Worm (Caenorhabditis elegans) whole organism, L3 larva: ENCODE data around the gene C37C3.12.

ENCODE experiments used
- ama-1 ChIP-seq: fragments of 150-350 bp; optimal IDR thresholded peaks from 2 replicates; lab custom pipeline; 2018
- ceh-82 ChIP-seq: fragments of 150-350 bp; optimal IDR thresholded peaks from 2 replicates; lab custom pipeline; 2014; ENCODE audit warnings: missing biosample characterization, missing genetic modification characterization
- egl-27 ChIP-seq: sonication (generic microtip); optimal IDR thresholded peaks from 4 replicates; lab custom pipeline; 2017; ENCODE audit warnings: missing biosample characterization, missing genetic modification reagents, missing genetic modification characterization
- elt-1 ChIP-seq: fragments of 150-350 bp; optimal IDR thresholded peaks from 2 replicates; lab custom pipeline; 2014; ENCODE audit warnings: missing biosample characterization, missing genetic modification characterization
- fos-1 ChIP-seq: fragments of 150-350 bp; optimal IDR thresholded peaks from 2 replicates; lab custom pipeline; 2014; ENCODE audit warnings: missing biosample characterization, missing genetic modification characterization
- nhr-12 ChIP-seq: fragments of 150-350 bp; optimal IDR thresholded peaks from 2 replicates; lab custom pipeline; 2014; ENCODE audit warnings: missing biosample characterization, missing genetic modification characterization
- nhr-28 ChIP-seq: fragments of 150-350 bp; optimal IDR thresholded peaks from 2 replicates; lab custom pipeline; 2014; ENCODE audit warnings: missing biosample characterization, missing genetic modification characterization
- nhr-76 ChIP-seq: fragments of 150-350 bp; sonication (generic microtip); optimal IDR thresholded peaks from 5 replicates; lab custom pipeline; 2014; ENCODE audit warnings: missing biosample characterization, missing genetic modification characterization
- pha-4 ChIP-seq: fragments of 150-350 bp; optimal IDR thresholded peaks from 2 replicates; lab custom pipeline; 2014; ENCODE audit warnings: missing biosample characterization, missing genetic modification reagents, missing genetic modification characterization
- sea-2 ChIP-seq: fragments of 150-350 bp; sonication (generic microtip); optimal IDR thresholded peaks from 4 replicates; lab custom pipeline; 2014; ENCODE audit warnings: missing biosample characterization, missing genetic modification reagents, missing genetic modification characterization
- skn-1 ChIP-seq: fragments of 150-350 bp; optimal IDR thresholded peaks from 2 replicates; lab custom pipeline; 2014; ENCODE audit warnings: missing biosample characterization, missing genetic modification characterization
- ztf-4 ChIP-seq: fragments of 150-350 bp; optimal IDR thresholded peaks from 2 replicates; lab custom pipeline; 2014; ENCODE audit warnings: missing biosample characterization, missing genetic modification characterization

DNA sequence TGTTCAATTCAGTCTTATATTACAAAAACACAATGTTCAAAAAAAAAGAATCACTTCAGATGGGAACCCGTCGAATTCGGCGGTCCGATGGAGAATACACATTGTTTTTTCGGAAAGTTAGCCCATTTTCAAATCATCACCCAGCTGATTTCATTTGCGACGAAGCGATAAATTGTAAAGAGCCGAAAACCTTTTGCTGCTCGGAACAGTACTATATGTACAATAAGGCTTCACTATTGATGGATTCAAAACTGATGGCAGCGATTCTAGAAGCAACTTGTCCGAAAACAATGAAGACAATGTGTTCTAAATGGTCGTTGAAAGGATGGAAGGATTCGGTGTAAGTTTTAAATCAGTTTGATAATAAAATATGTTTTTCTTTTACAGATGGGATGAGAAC is 18.5 kb upstream of the C37C3.12 start, which contains the start of gene C37C3.1:
- no peak for TF ChIP-seq skn-1
- no peak for TF ChIP-seq fos-1
- TF ChIP-seq nhr-28 (tag; lab: Kevin White, UChicago) = no peak
- TF ChIP-seq ztf-4 (tag; lab: Kevin White, UChicago) = no peak
- no peak for TF ChIP-seq nhr-76 (tag; lab: Kevin White, UChicago)
- TF ChIP-seq ceh-82 (tag; lab: Kevin White, UChicago) = no peak
- TF ChIP-seq egl-27 (tag; lab: Kevin White, UChicago) = no peak
- no peak for TF ChIP-seq sea-2 (GFP tag; lab: Kevin White, UChicago)
- no peak for TF ChIP-seq nhr-12 (tag; lab: Kevin White, UChicago)
- TF ChIP-seq pha-4 (tag; lab: Kevin White, UChicago) = no peak
- TF ChIP-seq ama-1 (lab: Kevin White, UChicago) = peak; percentile 74
- no peak for TF ChIP-seq elt-1
